Worm (Caenorhabditis elegans) whole organism, L3 larva: ENCODE data around the gene F59A1.12.

Experiments
- ZK546.5 ChIP-seq: sonication (generic microtip); optimal IDR thresholded peaks from 2 replicates; lab custom pipeline; 2017; ENCODE audit warnings: missing biosample characterization, missing genetic modification characterization
- aly-2 ChIP-seq: fragments of 150-350 bp; optimal IDR thresholded peaks from 2 replicates; lab custom pipeline; 2014; ENCODE audit warnings: missing biosample characterization, missing genetic modification characterization
- ceh-16 ChIP-seq: sonication (generic microtip); optimal IDR thresholded peaks from 2 replicates; lab custom pipeline; 2017; ENCODE audit warnings: missing biosample characterization, missing genetic modification characterization
- ceh-82 ChIP-seq: fragments of 150-350 bp; optimal IDR thresholded peaks from 2 replicates; lab custom pipeline; 2014; ENCODE audit warnings: missing biosample characterization, missing genetic modification characterization
- daf-12 ChIP-seq: fragments of 150-350 bp; optimal IDR thresholded peaks from 2 replicates; lab custom pipeline; 2014; ENCODE audit warnings: missing biosample characterization, missing genetic modification reagents, missing genetic modification characterization
- egl-27 ChIP-seq: sonication (generic microtip); optimal IDR thresholded peaks from 4 replicates; lab custom pipeline; 2017; ENCODE audit warnings: missing biosample characterization, missing genetic modification reagents, missing genetic modification characterization
- elt-1 ChIP-seq: fragments of 150-350 bp; optimal IDR thresholded peaks from 2 replicates; lab custom pipeline; 2014; ENCODE audit warnings: missing biosample characterization, missing genetic modification characterization
- elt-2 ChIP-seq: sonication (generic microtip); optimal IDR thresholded peaks from 2 replicates; lab custom pipeline; 2016; ENCODE audit warnings: missing genetic modification reagents, mild to moderate bottlenecking, missing genetic modification characterization, missing compliant biosample characterization
- elt-3 ChIP-seq, 3 experiments: fragments of 150-350 bp in 1 of 3; sonication (generic microtip) in 2 of 3; optimal IDR thresholded peaks; 2 replicates in 2 of 3; 4 replicates in 1 of 3; lab custom pipeline; 2014 to 2017; ENCODE audit warnings: missing biosample characterization in 3 of 3, missing genetic modification characterization in 3 of 3
- eor-1 ChIP-seq, 2 experiments: fragments of 150-350 bp; optimal IDR thresholded peaks; 2 replicates each; lab custom pipeline; 2014 to 2018; ENCODE audit warnings: missing biosample characterization in 2 of 2, missing genetic modification characterization in 2 of 2
- fkh-10 ChIP-seq: sonication (generic microtip); optimal IDR thresholded peaks from 2 replicates; lab custom pipeline; 2017; ENCODE audit warnings: missing biosample characterization, missing genetic modification reagents, missing genetic modification characterization
- fkh-2 ChIP-seq: fragments of 150-350 bp; optimal IDR thresholded peaks from 2 replicates; lab custom pipeline; 2014; ENCODE audit warnings: missing biosample characterization, missing genetic modification reagents, missing genetic modification characterization
- hmg-11 ChIP-seq: sonication (generic microtip); optimal IDR thresholded peaks from 2 replicates; lab custom pipeline; 2016; ENCODE audit warnings: missing genetic modification characterization, missing compliant biosample characterization
- jun-1 ChIP-seq: fragments of 150-350 bp; optimal IDR thresholded peaks from 2 replicates; lab custom pipeline; 2014; ENCODE audit warnings: missing biosample characterization, missing genetic modification reagents, missing genetic modification characterization
- lin-15B ChIP-seq: fragments of 150-350 bp; optimal IDR thresholded peaks from 2 replicates; lab custom pipeline; 2014; ENCODE audit warnings: missing biosample characterization, missing genetic modification characterization
- lin-39 ChIP-seq: fragments of 150-350 bp; optimal IDR thresholded peaks from 2 replicates; lab custom pipeline; 2018; ENCODE audit warnings: missing biosample characterization, missing genetic modification reagents, missing genetic modification characterization
- lsy-12 ChIP-seq: sonication (generic microtip); optimal IDR thresholded peaks from 2 replicates; lab custom pipeline; 2016; ENCODE audit warnings: mild to moderate bottlenecking, missing genetic modification characterization, missing compliant biosample characterization
- mdl-1 ChIP-seq: fragments of 150-350 bp; optimal IDR thresholded peaks from 2 replicates; lab custom pipeline; 2014; ENCODE audit warnings: missing biosample characterization, missing genetic modification characterization
- nfya-1 ChIP-seq: sonication (generic microtip); optimal IDR thresholded peaks from 2 replicates; lab custom pipeline; 2017; ENCODE audit warnings: missing genetic modification characterization, mild to moderate bottlenecking, missing compliant biosample characterization, antibody characterized with exemption, moderate library complexity; ENCODE audit not compliant: insufficient read depth
- nhr-12 ChIP-seq: fragments of 150-350 bp; optimal IDR thresholded peaks from 2 replicates; lab custom pipeline; 2014; ENCODE audit warnings: missing biosample characterization, missing genetic modification characterization
- nhr-23 ChIP-seq: fragments of 150-350 bp; optimal IDR thresholded peaks from 2 replicates; lab custom pipeline; 2014; ENCODE audit warnings: missing biosample characterization, missing genetic modification reagents, missing genetic modification characterization
- nhr-237 ChIP-seq: fragments of 150-350 bp; optimal IDR thresholded peaks from 2 replicates; lab custom pipeline; 2014; ENCODE audit warnings: missing biosample characterization, missing genetic modification characterization
- nhr-25 ChIP-seq: sonication (generic microtip); optimal IDR thresholded peaks from 2 replicates; lab custom pipeline; 2017; ENCODE audit warnings: missing biosample characterization, missing genetic modification characterization
- nhr-67 ChIP-seq: fragments of 150-350 bp; optimal IDR thresholded peaks from 2 replicates; lab custom pipeline; 2014; ENCODE audit warnings: missing biosample characterization, missing genetic modification characterization
- nhr-77 ChIP-seq: fragments of 150-350 bp; optimal IDR thresholded peaks from 2 replicates; lab custom pipeline; 2014; ENCODE audit warnings: missing biosample characterization, missing genetic modification characterization
- pha-4 ChIP-seq: fragments of 150-350 bp; optimal IDR thresholded peaks from 2 replicates; lab custom pipeline; 2014; ENCODE audit warnings: missing biosample characterization, missing genetic modification reagents, missing genetic modification characterization
- pqm-1 ChIP-seq: fragments of 150-350 bp; optimal IDR thresholded peaks from 2 replicates; lab custom pipeline; 2017; ENCODE audit warnings: missing biosample characterization, missing genetic modification characterization, inconsistent platforms
- sea-2 ChIP-seq: fragments of 150-350 bp; sonication (generic microtip); optimal IDR thresholded peaks from 4 replicates; lab custom pipeline; 2014; ENCODE audit warnings: missing biosample characterization, missing genetic modification reagents, missing genetic modification characterization
- tbx-2 ChIP-seq: sonication (generic microtip); optimal IDR thresholded peaks from 2 replicates; lab custom pipeline; 2016; ENCODE audit warnings: mild to moderate bottlenecking, missing genetic modification characterization, missing compliant biosample characterization
- unc-39 ChIP-seq: sonication (generic microtip); optimal IDR thresholded peaks from 4 replicates; lab custom pipeline; 2017; ENCODE audit warnings: missing biosample characterization, missing genetic modification characterization
- zag-1 ChIP-seq: fragments of 150-350 bp; optimal IDR thresholded peaks from 2 replicates; lab custom pipeline; 2014; ENCODE audit warnings: missing biosample characterization, missing genetic modification characterization
- ztf-11 ChIP-seq: fragments of 150-350 bp; optimal IDR thresholded peaks from 2 replicates; lab custom pipeline; 2014; ENCODE audit warnings: missing biosample characterization, missing genetic modification characterization
- ztf-4 ChIP-seq: fragments of 150-350 bp; optimal IDR thresholded peaks from 2 replicates; lab custom pipeline; 2014; ENCODE audit warnings: missing biosample characterization, missing genetic modification characterization

Gene F59A1.12

DNA sequence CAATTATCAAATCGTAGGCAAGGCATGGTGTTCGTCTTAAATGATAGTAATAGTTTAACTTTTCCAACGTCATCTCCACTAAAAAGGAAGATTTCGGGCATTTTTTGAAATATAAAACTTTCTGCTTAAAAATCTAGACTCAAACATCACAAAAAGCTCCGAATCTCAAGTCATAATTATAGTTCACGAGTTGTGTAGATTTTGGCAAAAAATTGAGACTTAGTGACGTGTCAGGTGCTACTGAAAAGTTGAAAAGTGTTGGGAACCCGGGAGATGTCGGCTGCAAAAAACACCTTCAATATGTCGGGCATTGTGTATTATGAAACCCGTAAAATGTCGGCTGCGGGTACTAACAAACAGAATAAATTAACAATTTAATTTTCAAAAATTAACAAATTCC is 28.2 kb upstream of the F59A1.12 start, which contains the start of gene Y26G10.1:
Y26G10.1 (minus strand) TSS at position 101 of the 400 bp plus-strand sequence.
- TF ChIP-seq nhr-12 (tag; lab: Kevin White, UChicago) (no peak), nhr-77 (tag; lab: Kevin White, UChicago) (no peak), nhr-25 (tag; lab: Kevin White, UChicago) (no peak)
- TF ChIP-seq, all 47 proteins: peak for 0

DNA sequence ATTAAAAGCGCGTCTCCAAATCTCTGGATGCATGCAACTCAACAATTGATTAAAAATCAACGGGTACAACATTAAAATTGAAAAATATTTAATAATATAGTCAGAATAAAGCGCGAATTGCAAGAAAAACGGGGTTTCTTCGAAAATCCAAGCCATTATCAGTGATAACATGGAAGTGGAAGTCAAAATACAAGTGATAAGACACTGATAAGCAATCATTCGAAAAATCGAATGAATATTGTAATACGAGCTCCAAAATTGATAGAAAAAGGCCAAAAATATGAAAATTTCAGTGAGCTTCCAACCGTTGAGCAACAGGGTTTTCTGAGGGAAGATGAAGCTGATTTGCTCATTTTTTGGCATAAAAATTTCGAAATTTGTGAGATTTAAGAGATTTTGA is 26.7 kb upstream of the F59A1.12 start:
- no peak for TF ChIP-seq egl-27 (tag; lab: Kevin White, UChicago)
- TF ChIP-seq tbx-2 (tag; lab: Kevin White, UChicago) = no peak
- peak; percentile 47 for TF ChIP-seq elt-2

DNA sequence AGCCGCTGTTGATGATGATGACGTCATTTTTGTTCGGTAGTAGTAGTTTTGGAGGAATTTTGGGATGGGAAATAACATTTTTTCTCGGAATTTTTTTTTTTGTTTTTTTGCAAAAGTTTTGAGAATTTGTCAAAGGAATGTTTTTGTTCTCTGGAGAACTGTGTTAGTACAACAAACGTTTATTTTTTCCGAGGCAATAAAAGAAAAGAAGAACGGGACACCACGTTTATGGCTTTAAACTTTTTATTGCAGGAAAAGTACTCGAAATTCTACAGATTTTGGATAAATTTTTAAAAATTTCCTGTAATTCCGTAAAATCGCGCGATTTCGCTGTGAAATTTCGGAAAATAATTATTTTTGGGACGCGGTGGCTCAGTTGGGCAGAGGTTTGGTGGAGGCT is 23.3 kb upstream of the F59A1.12 start, which contains the start of gene F59A1.13:
F59A1.13 (minus strand) TSS at position 101 of the 400 bp plus-strand sequence.
- no peak for TF ChIP-seq nhr-23 (tag; lab: Kevin White, UChicago)
- no peak for TF ChIP-seq pqm-1 (tag; lab: Kevin White, UChicago)
- no peak for TF ChIP-seq mdl-1 (tag; lab: Kevin White, UChicago)
- no peak for TF ChIP-seq jun-1 (tag; lab: Kevin White, UChicago)

DNA sequence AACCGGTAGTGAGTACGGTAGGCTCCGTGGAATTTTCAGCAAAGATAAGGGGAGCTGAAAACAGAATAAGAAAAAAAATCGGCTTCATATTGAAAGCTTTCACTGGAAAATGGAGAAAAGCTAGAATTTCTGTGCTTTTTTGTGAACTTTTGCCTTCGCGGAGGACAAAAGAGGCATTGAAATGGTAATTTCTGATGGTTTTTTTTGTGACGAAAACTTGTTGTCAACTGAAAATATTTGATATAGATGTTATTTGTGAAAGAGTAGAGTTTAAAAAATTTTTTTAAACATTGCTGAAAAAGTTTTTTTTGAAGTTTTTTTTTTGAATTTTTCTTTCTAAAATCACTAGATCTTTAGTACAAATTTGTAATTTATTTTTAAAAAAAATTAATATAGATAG is 19.3 kb upstream of the F59A1.12 start, which contains the start of gene F59A1.18:
F59A1.18 (minus strand) TSS at position 101 of the 400 bp plus-strand sequence.
- TF ChIP-seq ztf-4 (tag; lab: Kevin White, UChicago) = no peak

DNA sequence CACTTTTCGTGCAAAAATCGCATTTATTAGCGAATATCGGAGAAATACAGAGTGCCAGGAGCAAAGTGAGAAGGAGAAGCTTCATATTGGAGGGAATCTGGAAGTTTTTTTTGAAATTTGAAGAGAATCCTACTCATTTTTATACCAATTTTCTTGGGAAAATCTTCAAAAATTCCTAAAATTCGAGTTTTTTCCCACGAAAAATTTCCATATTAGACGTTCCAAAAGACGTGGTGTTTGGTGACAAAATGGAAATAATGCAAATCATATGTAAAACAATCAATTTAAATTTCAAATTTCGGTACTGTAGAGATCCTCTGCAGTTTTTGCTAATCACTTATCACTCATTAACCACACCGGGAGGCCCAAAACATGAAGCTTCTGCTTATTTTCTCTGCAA is 17.3 kb upstream of the F59A1.12 start, which contains the start of the genes F59A1.16 and F59A1.6:
F59A1.16 (minus strand) TSS at position 101 of the 400 bp plus-strand sequence.
F59A1.6 (plus strand) TSS at position 285 of the 400 bp plus-strand sequence.
- no peak for TF ChIP-seq mdl-1 (tag; lab: Kevin White, UChicago)
- no peak for TF ChIP-seq lin-15B
- no peak for TF ChIP-seq lsy-12 (tag; lab: Kevin White, UChicago)
- TF ChIP-seq nhr-67 (tag; lab: Kevin White, UChicago) = no peak
- no peak for TF ChIP-seq daf-12
- no peak for TF ChIP-seq elt-1
- no peak for TF ChIP-seq tbx-2 (tag; lab: Kevin White, UChicago)
- TF ChIP-seq nhr-237 (tag; lab: Kevin White, UChicago) = no peak
- no peak for TF ChIP-seq elt-3 (tag; optimal IDR thresholded peaks at IDR 0.05; lab: Kevin White, UChicago)
- TF ChIP-seq ztf-11 = no peak
- no peak for TF ChIP-seq ceh-82
- TF ChIP-seq ceh-16 (tag; lab: Kevin White, UChicago) = no peak
- TF ChIP-seq fkh-2 (tag; lab: Kevin White, UChicago) = no peak
- no peak for TF ChIP-seq fkh-10
- TF ChIP-seq hmg-11 (tag; lab: Kevin White, UChicago) = no peak

DNA sequence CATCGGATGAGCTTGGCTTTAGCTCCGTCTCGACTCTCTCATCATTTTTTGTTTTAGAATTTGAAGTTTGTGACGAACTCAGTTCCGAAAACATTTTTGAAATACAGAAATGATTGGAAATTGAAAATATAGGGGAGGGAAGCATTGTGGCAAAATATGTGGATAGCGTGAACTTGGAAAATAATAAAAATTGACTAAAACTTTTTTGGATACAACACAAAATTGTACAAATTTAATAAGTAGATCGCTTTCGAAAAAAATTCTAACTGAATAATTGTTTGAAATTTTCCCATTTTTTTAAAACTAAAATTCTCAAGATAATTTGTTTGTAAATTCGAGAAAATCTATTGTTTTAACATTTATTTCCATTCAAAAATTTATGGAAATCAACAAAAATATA is 16.2 kb upstream of the F59A1.12 start, which contains the start of gene F59A1.15:
F59A1.15 (minus strand) TSS at position 101 of the 400 bp plus-strand sequence.
- TF ChIP-seq nhr-237 (tag; lab: Kevin White, UChicago) = no peak

DNA sequence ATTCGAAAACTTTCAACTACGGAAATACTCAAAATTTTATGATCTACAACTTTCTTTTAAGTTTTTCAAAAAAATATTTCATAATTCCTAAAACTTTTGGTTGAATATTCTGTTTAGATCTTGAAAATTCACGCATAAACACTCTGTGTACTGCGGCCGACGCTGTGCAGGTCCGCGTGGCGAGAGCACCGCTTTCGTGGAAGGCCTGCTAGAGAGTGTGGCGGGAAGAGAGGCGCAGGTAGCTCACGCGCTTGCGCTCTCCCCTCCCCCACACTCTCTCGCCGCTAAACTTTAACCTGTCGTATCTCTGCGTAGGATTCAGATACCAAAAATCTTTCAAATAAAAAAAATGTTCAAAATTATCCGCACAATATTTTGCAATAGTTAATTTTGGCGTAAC is 15.7 kb upstream of the F59A1.12 start:
- TF ChIP-seq lin-39 (tag; lab: Kevin White, UChicago) (no peak), eor-1 (tag; optimal IDR thresholded peaks at IDR 0.05; lab: Kevin White, UChicago) (no peak), ceh-16 (tag; lab: Kevin White, UChicago) (no peak), ZK546.5 (no peak), unc-39 (tag; lab: Kevin White, UChicago) (no peak), aly-2 (tag; lab: Kevin White, UChicago) (no peak), pha-4 (tag; lab: Kevin White, UChicago) (no peak), nhr-77 (tag; lab: Kevin White, UChicago) (no peak), daf-12 (no peak), ceh-82 (no peak), zag-1 (tag; lab: Kevin White, UChicago) (no peak), nfya-1 (tag; lab: Kevin White, UChicago) (no peak), lin-15B (no peak), sea-2 (GFP tag; lab: Kevin White, UChicago) (no peak), nhr-237 (tag; lab: Kevin White, UChicago) (no peak)
- TF ChIP-seq, all 47 proteins: peak for 0
